Worm (Caenorhabditis elegans) whole organism, L1 larva: Measurements from ENCODE around the gene mks-1.

Experiments used
- alr-1 ChIP-seq: fragments of 200-800 bp; sonication (Bioruptor generic); optimal IDR thresholded peaks from 2 replicates; lab custom pipeline; 2018; ENCODE audit warnings: borderline replicate concordance, mild to moderate bottlenecking, missing genetic modification characterization, missing compliant biosample characterization
- ceh-82 ChIP-seq, 3 experiments: fragments of 150-350 bp in 1 of 3; sonication (generic microtip) in 2 of 3; optimal IDR thresholded peaks; 2 replicates each; lab custom pipeline; 2014 to 2017; ENCODE audit warnings: missing biosample characterization in 3 of 3, missing genetic modification characterization in 3 of 3
- fos-1 ChIP-seq: fragments of 150-350 bp; optimal IDR thresholded peaks from 2 replicates; lab custom pipeline; 2014; ENCODE audit warnings: missing biosample characterization, missing genetic modification characterization
- nhr-11 ChIP-seq: fragments of 150-350 bp; optimal IDR thresholded peaks from 2 replicates; lab custom pipeline; 2014; ENCODE audit warnings: missing biosample characterization, missing genetic modification characterization
- sox-4 ChIP-seq: sonication (generic microtip); optimal IDR thresholded peaks from 2 replicates; lab custom pipeline; 2016; ENCODE audit warnings: missing genetic modification characterization, missing compliant biosample characterization
- tbx-2 ChIP-seq: sonication (generic microtip); optimal IDR thresholded peaks from 2 replicates; lab custom pipeline; 2016; ENCODE audit warnings: missing genetic modification characterization, missing compliant biosample characterization

ce11 chrIII:3179855-3180254, 6.2 kb upstream of the mks-1 start:
- TF ChIP-seq alr-1 (tag; lab: Kevin White, UChicago) (no peak), tbx-2 (no peak), nhr-11 (tag; lab: Kevin White, UChicago) (no peak), ceh-82 (tag; optimal IDR thresholded peaks at IDR 0.05; lab: Kevin White, UChicago) (no peak), fos-1 (tag; lab: Kevin White, UChicago) (no peak), sox-4 (tag; lab: Kevin White, UChicago) (no peak)
